Worm (Caenorhabditis elegans): ENCODE measurements around the gene K09E4.4.

ce11 chrII:14143838-14144268 is 21.9 kb upstream of the K09E4.4 start, which contains the start of gene W03H9.2:
- TF ChIP-seq tbx-11 (GFP tag; IDR thresholded peaks at IDR 0.05) (0 out of 2 replicates have a peak, but pooled peaks have one; percentile 19), ceh-36 (tag; optimal IDR thresholded peaks at IDR 0.05) (no peak), ama-1 (optimal IDR thresholded peaks at IDR 0.05) (no peak), hmg-4 (GFP tag; optimal IDR thresholded peaks at IDR 0.05) (peak; percentile 68), ets-7 (tag; optimal IDR thresholded peaks at IDR 0.05) (peak; percentile 68)
